Worm (Caenorhabditis elegans): ENCODE results near the gene T23F2.3.
A peak's percentile ranks its signal among the peaks of the same experiment; 100 is the strongest.

The T23F2.3 gene

ce11 chrX:5509114-5509877 is 2.8 kb downstream of the T23F2.3 start:
- TF ChIP-seq flt-1 (GFP tag; IDR thresholded peaks at IDR 0.05) (no peak), T22C8.4 (GFP tag; IDR thresholded peaks at IDR 0.05) (no peak), ztf-29 (GFP tag; IDR thresholded peaks at IDR 0.05) (no peak), cog-1 (tag; optimal IDR thresholded peaks at IDR 0.05) (no peak), ref-1 (GFP tag; conservative IDR thresholded peaks at IDR 0.05) (no peak), tab-1 (GFP tag; IDR thresholded peaks at IDR 0.05) (no peak), ztf-23 (GFP tag; IDR thresholded peaks at IDR 0.05) (no peak), med-1 (GFP tag; optimal IDR thresholded peaks at IDR 0.05; ENCODE audit: insufficient read depth) (no peak), klf-2 (GFP tag; conservative IDR thresholded peaks at IDR 0.05) (no peak)

- no peak for TF ChIP-seq tab-1 (GFP tag; IDR thresholded peaks at IDR 0.05)
- peak; percentile 53; the same call in 1 of the 2 replicates for TF ChIP-seq T22C8.4 (GFP tag; IDR thresholded peaks at IDR 0.05)
Observed at ce11 chrX:5507926-5508325, 4.2 kb downstream of the T23F2.3 start.

ce11 chrX:5506432-5506977 is 5.6 kb downstream of the T23F2.3 start:
- TF ChIP-seq T22C8.4 (GFP tag; IDR thresholded peaks at IDR 0.05) (no peak), klf-2 (GFP tag; conservative IDR thresholded peaks at IDR 0.05) (no peak), flt-1 (GFP tag; IDR thresholded peaks at IDR 0.05) (no peak), ztf-29 (GFP tag; IDR thresholded peaks at IDR 0.05) (no peak), cog-1 (tag; optimal IDR thresholded peaks at IDR 0.05) (no peak), med-1 (GFP tag; optimal IDR thresholded peaks at IDR 0.05; ENCODE audit: insufficient read depth) (no peak), ztf-23 (GFP tag; IDR thresholded peaks at IDR 0.05) (no peak), tab-1 (GFP tag; IDR thresholded peaks at IDR 0.05) (no peak), ref-1 (GFP tag; conservative IDR thresholded peaks at IDR 0.05) (no peak)

ce11 chrX:5505148-5505547 is 7.0 kb downstream of the T23F2.3 start, which contains the start of gene T23F2.2:
Gene T23F2.2 (minus strand): TSS chrX:5505248.
- TF ChIP-seq ref-1 (GFP tag; conservative IDR thresholded peaks at IDR 0.05) (no peak), med-1 (GFP tag; optimal IDR thresholded peaks at IDR 0.05; ENCODE audit: insufficient read depth) (no peak), T22C8.4 (GFP tag; IDR thresholded peaks at IDR 0.05) (no peak), klf-2 (GFP tag; conservative IDR thresholded peaks at IDR 0.05) (no peak), cog-1 (tag; optimal IDR thresholded peaks at IDR 0.05) (no peak), ztf-23 (GFP tag; IDR thresholded peaks at IDR 0.05) (no peak), ztf-29 (GFP tag; IDR thresholded peaks at IDR 0.05) (no peak), flt-1 (GFP tag; IDR thresholded peaks at IDR 0.05) (no peak), tab-1 (GFP tag; IDR thresholded peaks at IDR 0.05) (no peak)

ce11 chrX:5492820-5493382 is 19.2 kb downstream of the T23F2.3 start, which contains the start of the genes bus-8A and bus-8B:
Gene bus-8A (plus strand): TSS chrX:5492915.
Gene bus-8B (plus strand): TSS chrX:5493332.
- TF ChIP-seq T22C8.4 (GFP tag; IDR thresholded peaks at IDR 0.05) (no peak), ztf-23 (GFP tag; IDR thresholded peaks at IDR 0.05) (no peak), tab-1 (GFP tag; IDR thresholded peaks at IDR 0.05) (no peak), med-1 (GFP tag; optimal IDR thresholded peaks at IDR 0.05; ENCODE audit: insufficient read depth) (no peak), klf-2 (GFP tag; conservative IDR thresholded peaks at IDR 0.05) (no peak), flt-1 (GFP tag; IDR thresholded peaks at IDR 0.05) (no peak), ztf-29 (GFP tag; IDR thresholded peaks at IDR 0.05) (no peak), ref-1 (GFP tag; conservative IDR thresholded peaks at IDR 0.05) (no peak), cog-1 (tag; optimal IDR thresholded peaks at IDR 0.05) (no peak)

- TF ChIP-seq ztf-23 (GFP tag; IDR thresholded peaks at IDR 0.05) (no peak), T22C8.4 (GFP tag; IDR thresholded peaks at IDR 0.05) (no peak), ref-1 (GFP tag; conservative IDR thresholded peaks at IDR 0.05) (no peak), ztf-29 (GFP tag; IDR thresholded peaks at IDR 0.05) (no peak), klf-2 (GFP tag; conservative IDR thresholded peaks at IDR 0.05) (no peak), flt-1 (GFP tag; IDR thresholded peaks at IDR 0.05) (no peak), cog-1 (tag; optimal IDR thresholded peaks at IDR 0.05) (no peak), med-1 (GFP tag; optimal IDR thresholded peaks at IDR 0.05; ENCODE audit: insufficient read depth) (no peak), tab-1 (GFP tag; IDR thresholded peaks at IDR 0.05) (no peak)
Observed at ce11 chrX:5489538-5489937, 22.6 kb downstream of the T23F2.3 start, which contains the start of gene F55D1.1. Gene F55D1.1 (plus strand): TSS chrX:5489838.

ce11 chrX:5488867-5489266 is 23.3 kb downstream of the T23F2.3 start:
- TF ChIP-seq T22C8.4 (GFP tag; IDR thresholded peaks at IDR 0.05): no peak
- no peak for TF ChIP-seq flt-1 (GFP tag; IDR thresholded peaks at IDR 0.05)
- no peak for TF ChIP-seq ref-1 (GFP tag; conservative IDR thresholded peaks at IDR 0.05)
- TF ChIP-seq med-1 (GFP tag; optimal IDR thresholded peaks at IDR 0.05; ENCODE audit: insufficient read depth): no peak
- no peak for TF ChIP-seq klf-2 (GFP tag; conservative IDR thresholded peaks at IDR 0.05)
- TF ChIP-seq ztf-23 (GFP tag; IDR thresholded peaks at IDR 0.05): no peak
- TF ChIP-seq ztf-29 (GFP tag; IDR thresholded peaks at IDR 0.05): no peak
- TF ChIP-seq cog-1 (tag; optimal IDR thresholded peaks at IDR 0.05): no peak
- no peak for TF ChIP-seq tab-1 (GFP tag; IDR thresholded peaks at IDR 0.05)

ce11 chrX:5485931-5486537 is 26.1 kb downstream of the T23F2.3 start, which contains the start of gene C25F6.1:
Gene C25F6.1 (plus strand): TSS chrX:5486487.
- TF ChIP-seq flt-1 (GFP tag; IDR thresholded peaks at IDR 0.05) (no peak), ref-1 (GFP tag; conservative IDR thresholded peaks at IDR 0.05) (no peak), klf-2 (GFP tag; conservative IDR thresholded peaks at IDR 0.05) (no peak)

ce11 chrX:5485284-5485927 is 26.7 kb downstream of the T23F2.3 start:
- peak; percentile 51 for TF ChIP-seq flt-1 (GFP tag; IDR thresholded peaks at IDR 0.05)
- TF ChIP-seq cog-1 (tag; optimal IDR thresholded peaks at IDR 0.05): no peak
- peak; percentile 60; the same call in 1 of the 2 replicates for TF ChIP-seq T22C8.4 (GFP tag; IDR thresholded peaks at IDR 0.05)

Measured in whole organism, midembryonic.